Fruit fly (Drosophila melanogaster): ENCODE results near the gene ppk16.

DNA sequence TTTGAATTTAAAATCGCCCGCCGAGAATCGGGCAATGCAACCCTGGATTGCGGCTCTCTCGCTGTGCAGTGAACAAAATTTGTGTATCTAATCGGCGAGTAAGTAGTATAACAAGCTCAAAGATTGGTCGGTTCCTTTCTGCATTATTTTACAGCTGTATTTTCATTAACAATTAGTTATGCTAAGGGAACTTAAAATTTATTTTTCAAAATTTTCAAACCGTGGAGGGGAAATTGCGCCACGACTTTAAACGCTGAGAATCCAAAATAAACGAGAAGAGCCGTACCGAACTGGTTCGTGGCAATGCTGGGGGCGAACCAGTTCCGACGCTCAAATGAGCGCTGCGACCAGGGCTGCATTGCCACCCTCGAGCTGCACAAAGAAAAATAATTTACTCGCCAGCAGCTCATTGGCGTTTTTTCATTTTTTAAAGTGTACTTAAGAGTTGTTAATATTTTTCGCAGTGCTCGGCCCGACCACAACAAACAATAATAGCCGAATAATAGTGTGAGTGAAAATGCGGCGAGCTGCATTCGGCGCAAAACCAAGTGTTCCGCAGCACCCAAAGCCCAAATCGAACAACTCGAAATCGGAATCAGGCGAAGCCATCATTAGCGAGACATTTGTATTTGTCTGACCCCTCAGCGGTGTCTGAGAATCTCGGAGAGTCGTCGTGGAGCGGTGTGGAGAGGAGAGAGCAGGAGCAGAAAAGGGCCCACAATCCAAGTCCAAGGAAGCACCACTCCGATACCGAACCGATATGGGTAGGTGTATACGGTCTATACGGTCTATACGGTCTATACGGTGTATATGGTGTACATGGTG lies 16.6 kb downstream of the ppk16 start, which contains the start of gene zf30C:
- TF ChIP-seq CG8478 (optimal IDR thresholded peaks at IDR 0.05) (no peak), CTCF (optimal IDR thresholded peaks at IDR 0.05) (no peak)
